Fruit fly (Drosophila melanogaster) whole organism, prepupa: ENCODE results near the gene Pdss2.

Experiments
- Blimp-1 ChIP-seq: fragments of 200-800 bp; sonication (Bioruptor generic); optimal IDR thresholded peaks from 3 replicates; lab custom pipeline; 2017; ENCODE audit warnings: missing biosample characterization, missing genetic modification characterization, mild to moderate bottlenecking, moderate library complexity, missing genetic modification reagents
- CG10631 ChIP-seq: fragments of 200-800 bp; sonication (Bioruptor generic); optimal IDR thresholded peaks from 2 replicates; lab custom pipeline; 2016; ENCODE audit warnings: missing biosample characterization, missing genetic modification characterization
- CG10669 ChIP-seq: fragments of 200-800 bp; sonication (Bioruptor generic); optimal IDR thresholded peaks from 3 replicates; lab custom pipeline; 2018; ENCODE audit warnings: missing biosample characterization, mild to moderate bottlenecking, missing genetic modification characterization, moderate library complexity
- CG11294 ChIP-seq: fragments of 200-800 bp; sonication (Bioruptor generic); IDR thresholded peaks from 2 replicates; pipeline ENCODE4 v1.3.6; 2022; ENCODE audit warnings: missing biosample characterization, missing genetic modification characterization
- CG11762 ChIP-seq: fragments of 200-800 bp; sonication (Bioruptor generic); optimal IDR thresholded peaks from 3 replicates; lab custom pipeline; 2016; ENCODE audit warnings: missing biosample characterization, missing genetic modification characterization; ENCODE audit not compliant: insufficient read depth
- CG11902 ChIP-seq: fragments of 200-800 bp; sonication (Bioruptor generic); optimal IDR thresholded peaks from 3 replicates; lab custom pipeline; 2016; ENCODE audit warnings: missing biosample characterization, missing genetic modification characterization
- CG1621 ChIP-seq: fragments of 200-800 bp; sonication (Bioruptor generic); optimal IDR thresholded peaks from 3 replicates; lab custom pipeline; 2018; ENCODE audit warnings: missing biosample characterization, mild to moderate bottlenecking, missing genetic modification characterization
- CG16779 ChIP-seq: fragments of 200-800 bp; sonication (Bioruptor generic); optimal IDR thresholded peaks from 3 replicates; lab custom pipeline; 2017; ENCODE audit warnings: missing biosample characterization, mild to moderate bottlenecking, missing genetic modification characterization
- CG3032 ChIP-seq: fragments of 200-800 bp; optimal IDR thresholded peaks from 2 replicates; lab custom pipeline; 2019; ENCODE audit warnings: missing biosample characterization, mild to moderate bottlenecking, missing genetic modification characterization, moderate library complexity
- CG31627 ChIP-seq: fragments of 200-800 bp; sonication (Bioruptor generic); optimal IDR thresholded peaks from 3 replicates; lab custom pipeline; 2016; ENCODE audit warnings: missing biosample characterization, missing genetic modification characterization
- CG34406 ChIP-seq: fragments of 200-800 bp; sonication (Bioruptor generic); optimal IDR thresholded peaks from 3 replicates; lab custom pipeline; 2016; ENCODE audit warnings: missing biosample characterization, missing genetic modification characterization
- CG3919 ChIP-seq: fragments of 200-800 bp; sonication (Bioruptor generic); optimal IDR thresholded peaks from 3 replicates; lab custom pipeline; 2016; ENCODE audit warnings: missing biosample characterization, missing genetic modification characterization
- CG4318 ChIP-seq: fragments of 200-800 bp; sonication (Bioruptor generic); optimal IDR thresholded peaks from 3 replicates; lab custom pipeline; 2017; ENCODE audit warnings: missing biosample characterization, mild to moderate bottlenecking, missing genetic modification characterization
- CG6163 ChIP-seq: fragments of 200-800 bp; sonication (Bioruptor generic); IDR thresholded peaks from 3 replicates; pipeline ENCODE4 v1.3.6; 2022; ENCODE audit warnings: missing biosample characterization, missing genetic modification characterization
- CG6276 ChIP-seq: fragments of 200-800 bp; sonication (Bioruptor generic); optimal IDR thresholded peaks from 2 replicates; lab custom pipeline; 2017; ENCODE audit warnings: missing biosample characterization, mild to moderate bottlenecking, missing genetic modification characterization
- CG6792 ChIP-seq: fragments of 200-800 bp; sonication (Bioruptor generic); optimal IDR thresholded peaks from 3 replicates; lab custom pipeline; 2016; ENCODE audit warnings: missing biosample characterization, missing genetic modification characterization
- CG6808 ChIP-seq: fragments of 200-800 bp; sonication (Bioruptor generic); optimal IDR thresholded peaks from 3 replicates; lab custom pipeline; 2017; ENCODE audit warnings: missing biosample characterization, missing genetic modification characterization, mild to moderate bottlenecking, moderate library complexity, missing genetic modification reagents
- CG8119 ChIP-seq: fragments of 200-800 bp; sonication (Bioruptor generic); IDR thresholded peaks from 3 replicates; pipeline ENCODE4 v1.3.6; 2022; ENCODE audit warnings: missing biosample characterization, missing genetic modification characterization
- CG8319 ChIP-seq: fragments of 200-800 bp; sonication (Bioruptor generic); optimal IDR thresholded peaks from 3 replicates; lab custom pipeline; 2016; ENCODE audit warnings: missing biosample characterization, missing genetic modification characterization
- CG8632 ChIP-seq: fragments of 200-800 bp; sonication (Bioruptor generic); optimal IDR thresholded peaks from 3 replicates; lab custom pipeline; 2016; ENCODE audit warnings: missing biosample characterization, missing genetic modification characterization
- CG9139 ChIP-seq: fragments of 200-800 bp; sonication (Bioruptor generic); optimal IDR thresholded peaks from 3 replicates; lab custom pipeline; 2017; ENCODE audit warnings: missing biosample characterization, mild to moderate bottlenecking, missing genetic modification characterization
- Eip75B ChIP-seq: fragments of 200-800 bp; sonication (Bioruptor generic); optimal IDR thresholded peaks from 3 replicates; lab custom pipeline; 2016; ENCODE audit warnings: missing biosample characterization, missing genetic modification characterization
- Eip78C ChIP-seq: fragments of 200-800 bp; sonication (Bioruptor generic); peaks from one replicate; lab custom pipeline; 2016; ENCODE audit warnings: missing biosample characterization, missing genetic modification characterization
- Eip93F ChIP-seq: fragments of 200-800 bp; sonication (Bioruptor generic); optimal IDR thresholded peaks from 2 replicates; lab custom pipeline; 2016; ENCODE audit warnings: missing biosample characterization, mild to moderate bottlenecking, missing genetic modification characterization
- Ets21C ChIP-seq: fragments of 200-800 bp; sonication (Bioruptor generic); optimal IDR thresholded peaks from 3 replicates; lab custom pipeline; 2016; ENCODE audit warnings: missing biosample characterization, missing genetic modification characterization
- Ets96B ChIP-seq: fragments of 200-800 bp; optimal IDR thresholded peaks from 2 replicates; lab custom pipeline; 2019; ENCODE audit warnings: missing biosample characterization, mild to moderate bottlenecking, missing genetic modification characterization, moderate library complexity
- Gug ChIP-seq: fragments of 200-800 bp; sonication (Bioruptor generic); IDR thresholded peaks from 2 replicates; pipeline ENCODE4 v1.3.6; 2022; ENCODE audit warnings: missing biosample characterization, missing genetic modification characterization
- Hr39 ChIP-seq: fragments of 200-800 bp; sonication (Bioruptor generic); optimal IDR thresholded peaks from 2 replicates; lab custom pipeline; 2016; ENCODE audit warnings: missing biosample characterization, missing genetic modification characterization
- Hr4 ChIP-seq: fragments of 200-800 bp; sonication (Bioruptor generic); optimal IDR thresholded peaks from 3 replicates; lab custom pipeline; 2016; ENCODE audit warnings: missing biosample characterization, missing genetic modification characterization
- Lpt ChIP-seq: fragments of 200-800 bp; sonication (Bioruptor generic); optimal IDR thresholded peaks from 3 replicates; lab custom pipeline; 2016; ENCODE audit warnings: missing biosample characterization, missing genetic modification characterization
- Met ChIP-seq: fragments of 200-800 bp; sonication (Bioruptor generic); optimal IDR thresholded peaks from 3 replicates; lab custom pipeline; 2016; ENCODE audit warnings: missing biosample characterization, missing genetic modification characterization
- Smox ChIP-seq: fragments of 200-800 bp; sonication (Bioruptor generic); optimal IDR thresholded peaks from 3 replicates; lab custom pipeline; 2016; ENCODE audit warnings: missing biosample characterization, missing genetic modification characterization
- Sox102F ChIP-seq: fragments of 200-800 bp; sonication (Bioruptor generic); optimal IDR thresholded peaks from 2 replicates; lab custom pipeline; 2016; ENCODE audit warnings: missing biosample characterization, mild to moderate bottlenecking, missing genetic modification characterization
- Sox14 ChIP-seq: fragments of 200-800 bp; sonication (Bioruptor generic); optimal IDR thresholded peaks from 3 replicates; lab custom pipeline; 2016; ENCODE audit warnings: missing biosample characterization, missing genetic modification characterization
- Sox15 ChIP-seq: fragments of 200-800 bp; sonication (Bioruptor generic); optimal IDR thresholded peaks from 3 replicates; lab custom pipeline; 2016; ENCODE audit warnings: missing biosample characterization, missing genetic modification characterization
- achi ChIP-seq: fragments of 200-800 bp; sonication (Bioruptor generic); optimal IDR thresholded peaks from 3 replicates; lab custom pipeline; 2016; ENCODE audit warnings: missing biosample characterization, missing genetic modification characterization
- dac ChIP-seq: fragments of 200-800 bp; sonication (Bioruptor generic); optimal IDR thresholded peaks from 2 replicates; lab custom pipeline; 2017; ENCODE audit warnings: missing biosample characterization, mild to moderate bottlenecking, missing genetic modification characterization
- dsx ChIP-seq: fragments of 200-800 bp; optimal IDR thresholded peaks from 3 replicates; lab custom pipeline; 2019; ENCODE audit warnings: missing biosample characterization, mild to moderate bottlenecking, missing genetic modification characterization, moderate library complexity; ENCODE audit not compliant: poor library complexity, severe bottlenecking
- eg ChIP-seq: fragments of 200-800 bp; sonication (Bioruptor generic); IDR thresholded peaks from 3 replicates; pipeline ENCODE4 v1.3.6; 2022; ENCODE audit warnings: missing biosample characterization, missing genetic modification characterization
- esn ChIP-seq: fragments of 200-800 bp; sonication (Bioruptor generic); optimal IDR thresholded peaks from 2 replicates; lab custom pipeline; 2016; ENCODE audit warnings: missing biosample characterization, mild to moderate bottlenecking, missing genetic modification characterization, moderate library complexity
- fd59A ChIP-seq: fragments of 200-800 bp; sonication (Bioruptor generic); optimal IDR thresholded peaks from 2 replicates; lab custom pipeline; 2017; ENCODE audit warnings: missing biosample characterization, mild to moderate bottlenecking, missing genetic modification characterization, missing genetic modification reagents
- fd85E ChIP-seq: fragments of 200-800 bp; sonication (Bioruptor generic); optimal IDR thresholded peaks from 3 replicates; lab custom pipeline; 2016; ENCODE audit warnings: missing biosample characterization, missing genetic modification characterization
- net ChIP-seq: fragments of 200-800 bp; sonication (Bioruptor generic); optimal IDR thresholded peaks from 3 replicates; lab custom pipeline; 2016; ENCODE audit warnings: missing biosample characterization, missing genetic modification characterization
- pdm3 ChIP-seq: fragments of 200-800 bp; sonication (Bioruptor generic); optimal IDR thresholded peaks from 3 replicates; lab custom pipeline; 2016; ENCODE audit warnings: missing biosample characterization, missing genetic modification characterization
- salr ChIP-seq, 2 experiments: fragments of 200-800 bp; sonication (Bioruptor generic); optimal IDR thresholded peaks; 3 replicates each; lab custom pipeline; 2016 to 2018; ENCODE audit warnings: missing biosample characterization in 2 of 2, missing genetic modification characterization in 2 of 2, mild to moderate bottlenecking in 1 of 2
- spab ChIP-seq: fragments of 200-800 bp; sonication (Bioruptor generic); optimal IDR thresholded peaks from 2 replicates; lab custom pipeline; 2017; ENCODE audit warnings: missing biosample characterization, mild to moderate bottlenecking, missing genetic modification characterization, missing genetic modification reagents
- svp ChIP-seq: fragments of 200-800 bp; sonication (Bioruptor generic); peaks from one replicate; lab custom pipeline; 2016; ENCODE audit warnings: missing biosample characterization, missing genetic modification characterization
- vri ChIP-seq: fragments of 200-800 bp; sonication (Bioruptor generic); optimal IDR thresholded peaks from 3 replicates; lab custom pipeline; 2016; ENCODE audit warnings: missing biosample characterization, mild to moderate bottlenecking, missing genetic modification characterization

The Pdss2 gene

dm6 chr3L:20988862-20989261 is 38.9 kb upstream of the Pdss2 start (continued):
- TF ChIP-seq CG3919 (GFP tag; lab: Kevin White, UChicago), result peak; percentile 65
- peak; percentile 75 for TF ChIP-seq Sox14 (GFP tag; lab: Kevin White, UChicago)
- TF ChIP-seq vri (GFP tag; lab: Kevin White, UChicago), result no peak
- TF ChIP-seq Lpt, result peak; percentile 65
- peak; percentile 86 for TF ChIP-seq Ets96B (tag; lab: Kevin White, UChicago)
- TF ChIP-seq pdm3 (GFP tag; lab: Kevin White, UChicago), result peak; percentile 59
- no peak for TF ChIP-seq Eip93F (GFP tag; lab: Kevin White, UChicago)
- peak; percentile 70; the same call in 2 of the 3 replicates for TF ChIP-seq CG8119 (GFP tag; lab: Robert Waterston, UW)
- TF ChIP-seq CG8632, result peak; percentile 16
- TF ChIP-seq CG10669 (GFP tag; lab: Kevin White, UChicago), result peak; percentile 78
- peak; percentile 60 for TF ChIP-seq net
- peak; percentile 84 for TF ChIP-seq CG10631 (GFP tag; lab: Kevin White, UChicago)
- TF ChIP-seq CG3032 (tag; lab: Kevin White, UChicago), result peak; percentile 77

- TF ChIP-seq spab (GFP tag; lab: Kevin White, UChicago) (peak; percentile 51), CG6163 (GFP tag; lab: Robert Waterston, UW) (no peak), CG8119 (GFP tag; lab: Robert Waterston, UW) (0 out of 3 replicates have a peak, but pooled peaks have one; percentile 21), fd59A (peak; percentile 50), Ets21C (no peak), Gug (GFP tag; lab: Robert Waterston, UW) (no peak), CG11762 (GFP tag; lab: Kevin White, UChicago) (no peak), Eip93F (GFP tag; lab: Kevin White, UChicago) (no peak), CG6792 (GFP tag; lab: Kevin White, UChicago) (peak; percentile 50), Eip78C (GFP tag; lab: Kevin White, UChicago) (peak; percentile 88), CG6276 (GFP tag; lab: Kevin White, UChicago) (no peak), Met (GFP tag; lab: Kevin White, UChicago) (peak; percentile 49), eg (GFP tag; lab: Robert Waterston, UW) (no peak), Sox14 (GFP tag; lab: Kevin White, UChicago) (no peak), CG11902 (GFP tag; lab: Kevin White, UChicago) (peak; percentile 8), dac (no peak), CG10631 (GFP tag; lab: Kevin White, UChicago) (peak; percentile 49), Lpt (no peak), Sox102F (GFP tag; lab: Kevin White, UChicago) (peak; percentile 41), CG9139 (GFP tag; lab: Kevin White, UChicago) (peak; percentile 26), CG16779 (tag; lab: Kevin White, UChicago) (no peak), Blimp-1 (GFP tag; lab: Kevin White, UChicago) (no peak), Smox (GFP tag; lab: Kevin White, UChicago) (peak; percentile 26), Hr39 (GFP tag; lab: Kevin White, UChicago) (no peak), fd85E (GFP tag; lab: Kevin White, UChicago) (no peak), CG11294 (no peak), CG31627 (GFP tag; lab: Kevin White, UChicago) (peak; percentile 22), Hr4 (GFP tag; lab: Kevin White, UChicago) (no peak), CG6808 (GFP tag; lab: Kevin White, UChicago) (peak; percentile 19), CG8319 (GFP tag; lab: Kevin White, UChicago) (peak; percentile 28), Sox15 (GFP tag; lab: Kevin White, UChicago) (no peak), CG8632 (peak; percentile 72), Eip75B (peak; percentile 43), Ets96B (tag; lab: Kevin White, UChicago) (peak; percentile 77), vri (GFP tag; lab: Kevin White, UChicago) (no peak), CG34406 (peak; percentile 67), dsx (GFP tag; lab: Kevin White, UChicago) (peak; percentile 44), esn (GFP tag; lab: Kevin White, UChicago) (peak; percentile 61), pdm3 (GFP tag; lab: Kevin White, UChicago) (peak; percentile 35), CG4318 (GFP tag; lab: Kevin White, UChicago) (no peak), achi (GFP tag; lab: Kevin White, UChicago) (peak; percentile 49), net (no peak), svp (GFP tag; lab: Kevin White, UChicago) (peak; percentile 89), salr (GFP tag; optimal IDR thresholded peaks at IDR 0.05; lab: Kevin White, UChicago) (no peak), CG1621 (tag; lab: Kevin White, UChicago) (no peak)
Measured at dm6 chr3L:20990231-20990630, 37.5 kb upstream of the Pdss2 start.
